Worm (Caenorhabditis elegans): Measurements from ENCODE around the gene puf-3.

DNA sequence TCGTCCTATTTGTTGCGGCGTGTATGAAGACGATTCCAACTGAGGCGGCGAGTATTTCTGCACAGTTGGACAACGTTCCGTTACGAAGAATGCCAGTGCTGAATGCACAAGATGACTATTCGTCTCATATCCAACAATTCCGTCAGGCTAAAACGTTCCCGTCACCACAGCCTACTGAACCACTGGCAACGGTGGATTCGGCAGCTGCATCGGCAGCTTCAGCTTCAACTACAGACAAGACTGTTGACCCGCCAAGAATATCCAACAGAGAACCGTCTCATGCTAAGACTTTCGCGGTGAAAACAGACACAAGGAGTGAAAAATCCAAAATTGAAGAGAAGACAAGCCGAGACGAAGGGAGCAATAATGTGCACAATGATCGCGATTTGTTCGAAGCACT lies 28.4 kb downstream of the puf-3 start:
- no peak for TF ChIP-seq madf-6 (GFP tag; IDR thresholded peaks at IDR 0.05)
- TF ChIP-seq egrh-3 (GFP tag; IDR thresholded peaks at IDR 0.05): no peak
- TF ChIP-seq repo-1 (tag; optimal IDR thresholded peaks at IDR 0.05): no peak
- no peak for TF ChIP-seq ztf-3 (GFP tag; optimal IDR thresholded peaks at IDR 0.05)
- no peak for TF ChIP-seq lin-35 (GFP tag; optimal IDR thresholded peaks at IDR 0.05)
- no peak for TF ChIP-seq B0019.2 (GFP tag; conservative IDR thresholded peaks at IDR 0.05)
- no peak for TF ChIP-seq nhr-179 (tag; optimal IDR thresholded peaks at IDR 0.05)
- no peak for TF ChIP-seq F57A8.1 (GFP tag; optimal IDR thresholded peaks at IDR 0.05)
- TF ChIP-seq B0261.1 (tag; optimal IDR thresholded peaks at IDR 0.05): no peak
- TF ChIP-seq hmg-1.2 (GFP tag; IDR thresholded peaks at IDR 0.05): no peak

Measured in whole organism, young adult.